Fruit fly (Drosophila melanogaster) whole organism, embryonic: ENCODE data around the gene CG13407.
A peak's percentile ranks its signal among the peaks of the same experiment; 100 is the strongest.

ENCODE experiments used
- Asciz ChIP-seq: fragments of 200-800 bp; sonication (Bioruptor generic); optimal IDR thresholded peaks from 2 replicates; lab custom pipeline; 2017; ENCODE audit warnings: missing biosample characterization, mild to moderate bottlenecking, missing genetic modification characterization, missing genetic modification reagents
- B-H1 ChIP-seq: fragments of 200-800 bp; sonication (Bioruptor generic); IDR thresholded peaks from 3 replicates; pipeline ENCODE4 v1.3.6; 2022; ENCODE audit warnings: missing biosample characterization, missing genetic modification characterization
- Bdp1 ChIP-seq: fragments of 200-800 bp; sonication (Bioruptor generic); optimal IDR thresholded peaks from 3 replicates; lab custom pipeline; 2016; ENCODE audit warnings: missing biosample characterization, missing genetic modification characterization
- C15 ChIP-seq: fragments of 200-800 bp; sonication (Bioruptor generic); IDR thresholded peaks from 3 replicates; pipeline ENCODE4 v1.3.6; 2022; ENCODE audit warnings: missing biosample characterization, missing genetic modification characterization
- CG11093 ChIP-seq: fragments of 200-800 bp; sonication (Bioruptor generic); IDR thresholded peaks from 3 replicates; pipeline ENCODE4 v1.3.6; 2022; ENCODE audit warnings: missing biosample characterization, missing genetic modification characterization
- CG11398 ChIP-seq: fragments of 200-800 bp; sonication (Bioruptor generic); optimal IDR thresholded peaks from 2 replicates; lab custom pipeline; 2016; ENCODE audit warnings: missing biosample characterization, missing genetic modification characterization
- CG11723 ChIP-seq: fragments of 200-800 bp; sonication (Bioruptor generic); optimal IDR thresholded peaks from 2 replicates; lab custom pipeline; 2017; ENCODE audit warnings: missing biosample characterization, mild to moderate bottlenecking, missing genetic modification characterization
- CG13424 ChIP-seq: fragments of 200-800 bp; sonication (Bioruptor generic); optimal IDR thresholded peaks from 2 replicates; lab custom pipeline; 2019; ENCODE audit warnings: missing biosample characterization, mild to moderate bottlenecking, missing genetic modification characterization, moderate library complexity
- CG14710 ChIP-seq: fragments of 200-800 bp; sonication (Bioruptor generic); optimal IDR thresholded peaks from 3 replicates; lab custom pipeline; 2019; ENCODE audit warnings: missing biosample characterization, mild to moderate bottlenecking, missing genetic modification characterization, moderate library complexity
- CG1529 ChIP-seq: fragments of 200-800 bp; sonication (Bioruptor generic); optimal IDR thresholded peaks from 3 replicates; lab custom pipeline; 2018; ENCODE audit warnings: missing biosample characterization, missing genetic modification characterization
- CG1603 ChIP-seq: fragments of 200-800 bp; sonication (Bioruptor generic); optimal IDR thresholded peaks from 2 replicates; lab custom pipeline; 2019; ENCODE audit warnings: missing biosample characterization, mild to moderate bottlenecking, missing genetic modification characterization, moderate library complexity
- CG16815 ChIP-seq: fragments of 200-800 bp; sonication (Bioruptor generic); optimal IDR thresholded peaks from 3 replicates; lab custom pipeline; 2017; ENCODE audit warnings: missing biosample characterization, mild to moderate bottlenecking, missing genetic modification characterization
- CG18262 ChIP-seq: fragments of 200-800 bp; optimal IDR thresholded peaks from 3 replicates; lab custom pipeline; 2019; ENCODE audit warnings: missing biosample characterization, mild to moderate bottlenecking, missing genetic modification characterization, moderate library complexity
- CG2889 ChIP-seq: fragments of 200-800 bp; sonication (Bioruptor generic); IDR thresholded peaks from 3 replicates; pipeline ENCODE4 v1.3.6; 2022; ENCODE audit warnings: missing biosample characterization, missing genetic modification characterization
- CG31224 ChIP-seq: fragments of 200-800 bp; sonication (Bioruptor generic); IDR thresholded peaks from 2 replicates; pipeline ENCODE4 v1.3.6; 2022; ENCODE audit warnings: missing biosample characterization, missing genetic modification characterization
- CG4360 ChIP-seq: fragments of 200-800 bp; sonication (Bioruptor generic); IDR thresholded peaks from 2 replicates; pipeline ENCODE4 v1.3.6; 2022; ENCODE audit warnings: missing biosample characterization, missing genetic modification characterization
- CG7357 ChIP-seq: fragments of 200-800 bp; sonication (Bioruptor generic); IDR thresholded peaks from 3 replicates; pipeline ENCODE4 v1.3.6; 2022; ENCODE audit warnings: missing biosample characterization, missing genetic modification characterization
- CG7745 ChIP-seq: fragments of 200-800 bp; sonication (Bioruptor generic); optimal IDR thresholded peaks from 2 replicates; lab custom pipeline; 2018; ENCODE audit warnings: missing biosample characterization, mild to moderate bottlenecking, missing genetic modification characterization, moderate library complexity
- Dek ChIP-seq: fragments of 200-800 bp; sonication (Bioruptor generic); optimal IDR thresholded peaks from 3 replicates; lab custom pipeline; 2019; ENCODE audit warnings: missing biosample characterization, mild to moderate bottlenecking, missing genetic modification characterization, moderate library complexity
- Dip2 ChIP-seq: fragments of 200-800 bp; sonication (Bioruptor generic); IDR thresholded peaks from 2 replicates; pipeline ENCODE4 v1.3.6; 2022; ENCODE audit warnings: missing biosample characterization, missing genetic modification characterization
- Dip3 ChIP-seq: fragments of 200-800 bp; sonication (Bioruptor generic); optimal IDR thresholded peaks from 3 replicates; lab custom pipeline; 2016; ENCODE audit warnings: missing biosample characterization, missing genetic modification characterization
- Fer3 ChIP-seq: fragments of 200-800 bp; sonication (Bioruptor generic); optimal IDR thresholded peaks from 2 replicates; lab custom pipeline; 2018; ENCODE audit warnings: missing biosample characterization, mild to moderate bottlenecking, missing genetic modification characterization, moderate library complexity
- HLH54F ChIP-seq: fragments of 200-800 bp; sonication (Bioruptor generic); optimal IDR thresholded peaks from 3 replicates; lab custom pipeline; 2016; ENCODE audit warnings: missing biosample characterization, missing genetic modification characterization
- Hmr ChIP-seq: fragments of 200-800 bp; sonication (Bioruptor generic); optimal IDR thresholded peaks from 3 replicates; lab custom pipeline; 2017; ENCODE audit warnings: mild to moderate bottlenecking, missing biosample characterization, missing genetic modification reagents, missing genetic modification characterization
- Lpt ChIP-seq: fragments of >200 bp; optimal IDR thresholded peaks from 2 replicates; lab custom pipeline; 2018; ENCODE audit warnings: missing biosample characterization, missing genetic modification characterization
- MESR4 ChIP-seq: fragments of 200-800 bp; sonication (Bioruptor generic); optimal IDR thresholded peaks from 2 replicates; lab custom pipeline; 2018; ENCODE audit warnings: missing biosample characterization, mild to moderate bottlenecking, missing genetic modification characterization, moderate library complexity
- NC2α ChIP-seq: fragments of 200-800 bp; sonication (Bioruptor generic); optimal IDR thresholded peaks from 2 replicates; lab custom pipeline; 2016; ENCODE audit warnings: missing biosample characterization, missing genetic modification characterization
- NC2β ChIP-seq: fragments of 200-800 bp; sonication (Bioruptor generic); optimal IDR thresholded peaks from 2 replicates; lab custom pipeline; 2016; ENCODE audit warnings: missing biosample characterization, missing genetic modification characterization
- Oli ChIP-seq: fragments of 200-800 bp; sonication (Bioruptor generic); optimal IDR thresholded peaks from 2 replicates; lab custom pipeline; 2018; ENCODE audit warnings: missing biosample characterization, mild to moderate bottlenecking, missing genetic modification characterization, moderate library complexity
- Six4 ChIP-seq: fragments of 200-800 bp; sonication (Bioruptor generic); optimal IDR thresholded peaks from 2 replicates; lab custom pipeline; 2016; ENCODE audit warnings: missing biosample characterization, missing genetic modification characterization
- Sry-δ ChIP-seq: fragments of 200-800 bp; sonication (Bioruptor generic); optimal IDR thresholded peaks from 2 replicates; lab custom pipeline; 2016; ENCODE audit warnings: missing biosample characterization, missing genetic modification characterization
- YL-1 ChIP-seq: fragments of 200-800 bp; sonication (Bioruptor generic); optimal IDR thresholded peaks from 3 replicates; lab custom pipeline; 2017; ENCODE audit warnings: missing biosample characterization, mild to moderate bottlenecking, missing genetic modification characterization
- ara ChIP-seq: fragments of 200-800 bp; sonication (Bioruptor generic); IDR thresholded peaks from 2 replicates; pipeline ENCODE4 v1.3.6; 2022; ENCODE audit warnings: missing biosample characterization, missing genetic modification characterization
- az2 ChIP-seq: fragments of 200-800 bp; sonication (Bioruptor generic); optimal IDR thresholded peaks from 3 replicates; lab custom pipeline; 2016; ENCODE audit warnings: missing biosample characterization, missing genetic modification characterization
- bsh ChIP-seq, 2 experiments: fragments of 200-800 bp; sonication (Bioruptor generic); optimal IDR thresholded peaks; 2 replicates each; lab custom pipeline; 2017 to 2018; ENCODE audit warnings: mild to moderate bottlenecking in 2 of 2, missing biosample characterization in 2 of 2, missing genetic modification characterization in 2 of 2, moderate library complexity in 1 of 2
- cwo ChIP-seq: fragments of 200-800 bp; sonication (Bioruptor generic); optimal IDR thresholded peaks from 3 replicates; lab custom pipeline; 2017; ENCODE audit warnings: missing biosample characterization, missing genetic modification characterization, mild to moderate bottlenecking, moderate library complexity, missing genetic modification reagents
- dimm ChIP-seq: fragments of 200-800 bp; sonication (Bioruptor generic); IDR thresholded peaks from 2 replicates; pipeline ENCODE4 v1.3.6; 2022; ENCODE audit warnings: missing biosample characterization, missing genetic modification characterization
- emc ChIP-seq: fragments of 200-800 bp; sonication (Bioruptor generic); optimal IDR thresholded peaks from 2 replicates; lab custom pipeline; 2016; ENCODE audit warnings: missing biosample characterization, missing genetic modification characterization
- fd3F ChIP-seq: fragments of 200-800 bp; sonication (Bioruptor generic); optimal IDR thresholded peaks from 2 replicates; lab custom pipeline; 2018; ENCODE audit warnings: missing biosample characterization, mild to moderate bottlenecking, missing genetic modification characterization, moderate library complexity
- grau ChIP-seq: fragments of 200-800 bp; optimal IDR thresholded peaks from 3 replicates; lab custom pipeline; 2019; ENCODE audit warnings: missing biosample characterization, mild to moderate bottlenecking, missing genetic modification characterization, moderate library complexity
- hkb ChIP-seq, 2 experiments: fragments of 200-800 bp in 1 of 2; fragments of >200 bp in 1 of 2; sonication (Bioruptor generic) in 1 of 2; IDR thresholded peaks in 1 of 2; optimal IDR thresholded peaks in 1 of 2; 2 replicates each; pipeline versions ENCODE4 v1.3.6 to Lab custom; 2017 to 2022; ENCODE audit warnings: missing biosample characterization in 1 of 2, missing genetic modification characterization in 1 of 2
- insv ChIP-seq, 2 experiments: fragments of 200-800 bp; sonication (Bioruptor generic); optimal IDR thresholded peaks; 3 replicates each; lab custom pipeline; 2016 to 2018; ENCODE audit warnings: missing biosample characterization in 2 of 2, missing genetic modification characterization in 2 of 2
- nom ChIP-seq: fragments of 200-800 bp; sonication (Bioruptor generic); optimal IDR thresholded peaks from 2 replicates; lab custom pipeline; 2017; ENCODE audit warnings: missing biosample characterization, missing genetic modification characterization, mild to moderate bottlenecking, moderate library complexity, missing genetic modification reagents
- p53 ChIP-seq: fragments of 200-800 bp; sonication (Bioruptor generic); optimal IDR thresholded peaks from 2 replicates; lab custom pipeline; 2016; ENCODE audit warnings: missing biosample characterization, missing genetic modification characterization
- rib ChIP-seq: fragments of 200-800 bp; sonication (Bioruptor generic); IDR thresholded peaks from 2 replicates; pipeline ENCODE4 v1.3.6; 2022; ENCODE audit warnings: missing biosample characterization, missing genetic modification characterization
- sisA ChIP-seq: fragments of 200-800 bp; sonication (Bioruptor generic); IDR thresholded peaks from 2 replicates; pipeline ENCODE4 v1.3.6; 2022; ENCODE audit warnings: missing biosample characterization, missing genetic modification characterization
- slbo ChIP-seq: fragments of 200-800 bp; sonication (Bioruptor generic); IDR thresholded peaks from 2 replicates; pipeline ENCODE4 v1.3.6; 2022; ENCODE audit warnings: missing biosample characterization, missing genetic modification characterization
- sna ChIP-seq: fragments of 200-800 bp; sonication (Bioruptor generic); IDR thresholded peaks from 2 replicates; pipeline ENCODE4 v1.3.6; 2022; ENCODE audit warnings: missing biosample characterization, missing genetic modification characterization; ENCODE audit not compliant: partially characterized antibody
- tx ChIP-seq: fragments of 200-800 bp; sonication (Bioruptor generic); optimal IDR thresholded peaks from 2 replicates; lab custom pipeline; 2016; ENCODE audit warnings: missing biosample characterization, missing genetic modification characterization
- wdn ChIP-seq: fragments of 200-800 bp; sonication (Bioruptor generic); IDR thresholded peaks from 2 replicates; pipeline ENCODE4 v1.3.6; 2022; ENCODE audit warnings: missing biosample characterization, missing genetic modification characterization
- z ChIP-seq: fragments of 200-800 bp; sonication (Bioruptor generic); IDR thresholded peaks from 3 replicates; pipeline ENCODE4 v1.3.6; 2022; ENCODE audit warnings: missing biosample characterization, missing genetic modification characterization

The CG13407 gene

dm6 chr3R:22139113-22139512 is 35.9 kb downstream of the CG13407 start (continued):
- TF ChIP-seq ara (peak; percentile 84), bsh (GFP tag; optimal IDR thresholded peaks at IDR 0.05; lab: Kevin White, UChicago) (peak; percentile 83 to 86), NC2α (peak; percentile 3), fd3F (no peak), CG2889 (GFP tag; lab: Robert Waterston, UW) (peak; percentile 61; the same call in 1 of the 3 replicates), Dip2 (GFP tag; lab: Robert Waterston, UW) (no peak), YL-1 (GFP tag; lab: Kevin White, UChicago) (no peak), insv (GFP tag; optimal IDR thresholded peaks at IDR 0.05; lab: Kevin White, UChicago) (no peak), Six4 (GFP tag; lab: Kevin White, UChicago) (peak; percentile 82), CG7745 (tag; lab: Kevin White, UChicago) (peak; percentile 22), MESR4 (no peak), CG11093 (GFP tag; lab: Robert Waterston, UW) (peak; percentile 69; the same call in 2 of the 3 replicates), Dip3 (no peak), CG1603 (tag; lab: Kevin White, UChicago) (peak; percentile 91), Dek (tag; lab: Kevin White, UChicago) (no peak), Fer3 (tag; lab: Kevin White, UChicago) (peak; percentile 35), Asciz (GFP tag; lab: Kevin White, UChicago) (peak; percentile 48), CG14710 (tag; lab: Kevin White, UChicago) (peak; percentile 58), grau (tag; lab: Kevin White, UChicago) (peak; percentile 38), hkb (optimal IDR thresholded peaks at IDR 0.05; lab: Kevin White, UChicago) (no peak), hkb (GFP tag; IDR thresholded peaks at IDR 0.05; lab: Robert Waterston, UW) (peak; percentile 81), CG13424 (tag; lab: Kevin White, UChicago) (peak; percentile 31), Bdp1 (GFP tag; lab: Kevin White, UChicago) (peak; percentile 6), sna (no peak), nom (peak; percentile 59), HLH54F (GFP tag; lab: Kevin White, UChicago) (peak; percentile 14), Oli (tag; lab: Kevin White, UChicago) (peak; percentile 70), CG7357 (peak; percentile 55; the same call in 1 of the 3 replicates), tx (GFP tag; lab: Kevin White, UChicago) (no peak), emc (GFP tag; lab: Kevin White, UChicago) (no peak), CG16815 (peak; percentile 68), z (GFP tag; lab: Robert Waterston, UW) (peak; percentile 64; the same call in 1 of the 3 replicates), Lpt (GFP tag; lab: Kevin White, UChicago) (no peak), B-H1 (GFP tag; lab: Robert Waterston, UW) (peak; percentile 60), CG4360 (GFP tag; lab: Robert Waterston, UW) (peak; percentile 62), CG18262 (tag; lab: Kevin White, UChicago) (peak; percentile 79), C15 (GFP tag; lab: Robert Waterston, UW) (no peak), NC2β (GFP tag; lab: Kevin White, UChicago) (peak; percentile 39), az2 (GFP tag; lab: Kevin White, UChicago) (peak; percentile 74), Hmr (GFP tag; lab: Kevin White, UChicago) (peak; percentile 11), cwo (GFP tag; lab: Kevin White, UChicago) (no peak), CG11398 (GFP tag; lab: Kevin White, UChicago) (peak; percentile 25), CG11723 (GFP tag; lab: Kevin White, UChicago) (peak; percentile 20), Sry-δ (GFP tag; lab: Kevin White, UChicago) (peak; percentile 18), rib (no peak), p53 (no peak), CG31224 (GFP tag; lab: Robert Waterston, UW) (peak; percentile 26; the same call in 1 of the 2 replicates), sisA (peak; percentile 75), wdn (GFP tag; lab: Robert Waterston, UW) (peak; percentile 8; the same call in 1 of the 2 replicates), slbo (GFP tag; lab: Robert Waterston, UW) (peak; percentile 68), dimm (GFP tag; lab: Robert Waterston, UW) (0 out of 2 replicates have a peak, but pooled peaks have one; percentile 8), CG1529 (GFP tag; lab: Kevin White, UChicago) (peak; percentile 58)
